Worm (Caenorhabditis elegans) whole organism, midembryonic: ENCODE results near the gene F15D4.6.

ENCODE experiments used
- T22C8.4 ChIP-seq: fragments of 200-800 bp; sonication (Bioruptor generic); IDR thresholded peaks from 2 replicates; pipeline ENCODE4 v1.3.6; 2022; ENCODE audit warnings: missing genetic modification characterization, missing compliant biosample characterization
- cog-1 ChIP-seq: sonication (generic microtip); optimal IDR thresholded peaks from 2 replicates; lab custom pipeline; 2016; ENCODE audit warnings: missing genetic modification characterization, missing compliant biosample characterization
- flt-1 ChIP-seq: fragments of 200-800 bp; sonication (Bioruptor generic); IDR thresholded peaks from 2 replicates; pipeline ENCODE4 v1.3.6; 2022; ENCODE audit warnings: missing genetic modification characterization, missing compliant biosample characterization
- klf-2 ChIP-seq: fragments of 200-800 bp; sonication (Bioruptor generic); conservative IDR thresholded peaks from 2 replicates; pipeline ENCODE4 v1.3.6; 2022; ENCODE audit warnings: missing genetic modification reagents, missing genetic modification characterization, missing compliant biosample characterization
- med-1 ChIP-seq: sonication (generic microtip); optimal IDR thresholded peaks from 2 replicates; lab custom pipeline; 2017; ENCODE audit warnings: missing genetic modification characterization, mild to moderate bottlenecking, missing compliant biosample characterization, antibody characterized with exemption, missing genetic modification reagents; ENCODE audit not compliant: insufficient read depth
- ref-1 ChIP-seq: fragments of 200-800 bp; sonication (Bioruptor generic); conservative IDR thresholded peaks from 2 replicates; pipeline ENCODE4 v1.3.6; 2022; ENCODE audit warnings: missing genetic modification reagents, missing genetic modification characterization, missing compliant biosample characterization
- tab-1 ChIP-seq: fragments of 200-800 bp; sonication (Bioruptor generic); IDR thresholded peaks from 2 replicates; pipeline ENCODE4 v1.3.6; 2022; ENCODE audit warnings: missing genetic modification characterization, missing compliant biosample characterization
- ztf-23 ChIP-seq: fragments of 200-800 bp; sonication (Bioruptor generic); IDR thresholded peaks from 2 replicates; pipeline ENCODE4 v1.3.6; 2022; ENCODE audit warnings: missing genetic modification reagents, missing genetic modification characterization, missing compliant biosample characterization
- ztf-29 ChIP-seq: fragments of 200-800 bp; sonication (Bioruptor generic); IDR thresholded peaks from 2 replicates; pipeline ENCODE4 v1.3.6; 2022; ENCODE audit warnings: missing genetic modification reagents, missing genetic modification characterization, missing compliant biosample characterization

F15D4.6 gene

DNA sequence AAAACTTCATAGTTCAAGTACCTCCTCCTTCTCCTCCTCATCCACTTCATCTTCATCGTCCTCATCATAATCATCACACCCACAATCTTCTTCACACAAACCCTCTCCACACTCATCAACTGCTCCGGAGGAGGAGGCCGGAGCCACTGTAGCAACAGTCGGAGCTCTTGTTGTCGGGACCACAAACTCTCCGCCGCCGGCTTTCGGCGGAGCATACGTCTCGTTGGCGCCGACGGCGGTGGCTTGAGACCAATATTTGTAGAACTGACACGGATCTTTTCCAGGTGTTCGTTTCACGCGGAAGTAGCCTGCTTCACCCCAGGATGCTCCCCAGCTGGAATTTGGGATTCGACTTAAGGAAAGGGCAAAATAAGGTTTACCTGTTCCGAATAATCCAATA lies 9.4 kb upstream of the F15D4.6 start:
- no peak for TF ChIP-seq ztf-29 (GFP tag; lab: Robert Waterston, UW)
- TF ChIP-seq cog-1 (tag; lab: Kevin White, UChicago): no peak
- no peak for TF ChIP-seq tab-1 (GFP tag; lab: Robert Waterston, UW)
- TF ChIP-seq klf-2 (GFP tag; lab: Robert Waterston, UW): no peak
- no peak for TF ChIP-seq flt-1 (GFP tag; lab: Robert Waterston, UW)
- no peak for TF ChIP-seq ref-1 (GFP tag; lab: Robert Waterston, UW)
- TF ChIP-seq med-1 (GFP tag; lab: Kevin White, UChicago): no peak
- no peak for TF ChIP-seq T22C8.4 (GFP tag; lab: Robert Waterston, UW)
- no peak for TF ChIP-seq ztf-23 (GFP tag; lab: Robert Waterston, UW)

DNA sequence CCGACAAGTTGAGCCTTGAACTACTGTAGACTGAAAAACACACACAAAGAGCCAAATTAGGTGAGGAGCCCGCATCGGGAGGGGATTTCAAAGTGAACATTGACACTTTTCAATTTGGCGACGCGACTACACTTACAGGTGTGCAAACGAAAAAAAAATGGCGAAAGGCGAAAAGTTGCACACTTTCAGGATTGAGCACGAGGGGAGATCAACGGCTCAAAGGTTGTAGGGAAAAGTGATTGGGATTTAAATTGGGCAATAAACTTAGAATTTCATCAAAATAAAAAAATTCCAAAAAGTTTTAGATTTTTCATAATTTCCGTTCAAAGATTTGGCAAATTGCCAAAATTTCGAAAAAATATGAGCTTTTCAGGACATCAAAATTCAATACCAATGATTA lies 6.0 kb upstream of the F15D4.6 start, which contains the start of gene F15D4.4:
Gene F15D4.4, minus strand, starts transcription at position 101 of the 400 bp plus-strand sequence.
- TF ChIP-seq T22C8.4 (GFP tag; lab: Robert Waterston, UW) (no peak), ref-1 (GFP tag; lab: Robert Waterston, UW) (no peak)

DNA sequence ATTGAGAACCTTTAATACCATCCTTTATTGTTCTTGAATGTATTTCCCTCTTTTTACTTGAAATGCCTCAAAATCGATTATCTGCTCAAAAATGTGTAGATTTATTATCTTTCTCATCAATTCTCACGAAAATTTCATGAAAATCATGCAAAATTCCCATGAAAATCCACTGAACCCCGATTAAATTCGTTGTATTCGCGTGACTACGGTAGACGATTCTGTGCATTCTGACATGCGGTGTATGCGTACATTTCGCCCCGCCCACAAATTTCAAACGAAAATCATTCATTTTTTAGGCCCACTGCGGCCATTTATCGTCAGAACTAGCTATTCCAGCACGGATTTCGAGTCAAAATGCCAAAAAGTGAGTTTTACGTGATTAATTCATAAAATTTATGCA lies 3.9 kb upstream of the F15D4.6 start, which contains the start of gene F15D4.5:
Gene F15D4.5, plus strand, starts transcription at position 301 of the 400 bp plus-strand sequence.
- TF ChIP-seq klf-2 (GFP tag; lab: Robert Waterston, UW): no peak
- TF ChIP-seq ztf-23 (GFP tag; lab: Robert Waterston, UW): no peak

DNA sequence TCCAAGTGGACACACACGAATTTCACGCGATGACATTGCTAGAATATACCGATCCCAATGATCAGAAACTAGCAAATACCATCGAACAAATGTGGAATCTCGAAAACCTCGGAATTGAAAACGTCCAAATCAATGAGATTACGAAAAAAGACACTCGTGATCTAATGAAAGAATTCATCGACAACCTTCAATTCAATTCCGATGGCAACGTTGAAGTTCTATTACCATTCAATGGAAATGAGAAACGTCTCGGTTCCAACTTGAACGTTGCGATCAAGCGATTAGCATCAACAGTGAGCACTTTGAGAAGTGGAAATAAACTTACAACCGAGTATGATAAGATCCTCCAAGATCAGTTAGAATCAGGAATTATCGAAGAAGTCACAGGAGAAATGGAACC lies 6.3 kb downstream of the F15D4.6 start:
- TF ChIP-seq med-1 (GFP tag; lab: Kevin White, UChicago): no peak
- no peak for TF ChIP-seq cog-1 (tag; lab: Kevin White, UChicago)
- no peak for TF ChIP-seq tab-1 (GFP tag; lab: Robert Waterston, UW)
- no peak for TF ChIP-seq flt-1 (GFP tag; lab: Robert Waterston, UW)
- TF ChIP-seq ztf-23 (GFP tag; lab: Robert Waterston, UW): no peak

DNA sequence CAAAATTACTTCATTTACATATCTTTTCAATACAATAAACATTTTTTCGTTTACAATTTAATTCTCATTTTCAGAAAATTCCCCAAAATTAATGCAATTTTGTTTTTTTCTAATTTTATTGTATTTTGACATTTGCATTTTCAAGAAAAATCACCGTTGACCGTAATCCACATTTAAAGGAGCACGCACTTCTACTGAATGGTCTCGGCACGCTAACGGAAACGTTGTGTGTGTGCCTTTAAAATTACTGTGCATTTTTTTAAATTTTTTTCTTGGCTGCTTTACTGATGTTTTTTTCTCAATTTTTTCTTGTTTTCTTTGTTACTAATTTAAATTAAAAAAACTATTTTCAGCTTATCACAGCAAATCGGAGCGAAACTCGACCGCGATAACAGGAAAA lies 11.6 kb downstream of the F15D4.6 start:
- TF ChIP-seq flt-1 (GFP tag; lab: Robert Waterston, UW) (no peak), ztf-29 (GFP tag; lab: Robert Waterston, UW) (no peak), ztf-23 (GFP tag; lab: Robert Waterston, UW) (no peak), tab-1 (GFP tag; lab: Robert Waterston, UW) (no peak), ref-1 (GFP tag; lab: Robert Waterston, UW) (no peak), klf-2 (GFP tag; lab: Robert Waterston, UW) (no peak), T22C8.4 (GFP tag; lab: Robert Waterston, UW) (no peak), med-1 (GFP tag; lab: Kevin White, UChicago) (no peak), cog-1 (tag; lab: Kevin White, UChicago) (no peak)

DNA sequence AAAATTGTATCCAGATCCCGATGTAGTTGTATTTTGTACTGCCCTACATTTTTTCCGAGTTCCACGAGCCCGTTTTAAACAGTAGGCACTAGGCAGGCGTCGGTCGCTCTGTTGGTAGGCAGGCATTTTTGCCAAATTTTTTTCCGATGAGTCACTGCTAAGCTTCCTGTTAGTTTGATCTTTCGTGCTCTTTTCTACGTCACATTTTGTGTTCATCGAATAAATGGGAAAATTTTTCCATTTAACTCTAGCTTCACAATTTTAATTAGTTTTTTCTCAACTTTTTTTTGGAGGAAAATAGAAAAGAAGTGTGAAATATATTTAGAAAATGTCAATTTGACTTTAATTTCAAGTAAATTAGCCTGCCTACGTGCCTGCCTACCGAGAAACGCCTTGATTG lies 18.3 kb downstream of the F15D4.6 start:
- TF ChIP-seq ztf-23 (GFP tag; lab: Robert Waterston, UW): no peak
- TF ChIP-seq ztf-29 (GFP tag; lab: Robert Waterston, UW): no peak
- TF ChIP-seq ref-1 (GFP tag; lab: Robert Waterston, UW): no peak
- TF ChIP-seq T22C8.4 (GFP tag; lab: Robert Waterston, UW): no peak
- TF ChIP-seq klf-2 (GFP tag; lab: Robert Waterston, UW): no peak
- TF ChIP-seq tab-1 (GFP tag; lab: Robert Waterston, UW): no peak
- TF ChIP-seq cog-1 (tag; lab: Kevin White, UChicago): no peak
- TF ChIP-seq med-1 (GFP tag; lab: Kevin White, UChicago): no peak
- no peak for TF ChIP-seq flt-1 (GFP tag; lab: Robert Waterston, UW)

DNA sequence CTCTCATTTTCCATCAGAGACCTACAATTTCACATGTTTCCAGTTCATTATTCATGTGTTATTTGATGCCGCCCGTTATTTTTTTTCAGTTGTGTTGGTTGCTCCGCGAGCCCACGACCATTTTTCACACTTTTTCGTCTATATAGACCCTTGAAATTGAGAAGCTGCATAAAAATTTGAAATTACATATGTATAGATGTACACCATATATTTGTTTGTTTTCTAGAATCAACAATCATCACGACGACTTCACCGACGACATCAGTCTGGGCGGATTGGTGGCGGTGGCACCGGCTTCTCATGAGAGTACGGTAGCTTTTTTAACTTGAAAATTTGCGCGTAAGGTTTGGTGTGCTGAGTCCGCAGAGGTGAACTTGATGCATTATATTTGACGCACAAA lies 21.8 kb downstream of the F15D4.6 start, which contains the start of gene Y48C3A.5:
Gene Y48C3A.5, plus strand, starts transcription at position 301 of the 400 bp plus-strand sequence.
- TF ChIP-seq med-1 (GFP tag; lab: Kevin White, UChicago) (no peak), ref-1 (GFP tag; lab: Robert Waterston, UW) (no peak), klf-2 (GFP tag; lab: Robert Waterston, UW) (no peak), ztf-23 (GFP tag; lab: Robert Waterston, UW) (no peak)

DNA sequence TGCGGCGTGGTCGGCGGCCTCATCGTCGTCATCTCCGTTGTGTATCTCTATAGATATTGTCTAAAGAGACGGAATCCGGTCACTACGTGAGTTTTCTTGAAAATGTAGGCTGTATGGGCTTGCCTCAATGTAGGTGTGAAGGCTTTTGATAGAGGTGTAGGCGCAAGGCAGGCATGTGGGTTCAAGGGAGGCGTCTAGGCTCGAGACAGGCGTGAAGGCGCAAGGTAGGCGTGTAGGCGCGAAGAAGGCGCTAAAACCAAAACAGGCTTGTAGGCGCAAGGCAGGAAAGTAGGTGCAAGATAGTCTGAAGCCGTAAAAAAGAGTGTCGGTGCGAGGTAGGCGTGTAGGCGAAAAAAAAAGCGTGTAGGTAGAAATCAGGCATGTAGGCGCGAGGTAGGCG lies 29.2 kb downstream of the F15D4.6 start:
- TF ChIP-seq ztf-23 (GFP tag; lab: Robert Waterston, UW): no peak
- TF ChIP-seq ref-1 (GFP tag; lab: Robert Waterston, UW): no peak
- TF ChIP-seq cog-1 (tag; lab: Kevin White, UChicago): no peak
- no peak for TF ChIP-seq T22C8.4 (GFP tag; lab: Robert Waterston, UW)
- TF ChIP-seq tab-1 (GFP tag; lab: Robert Waterston, UW): no peak
- TF ChIP-seq klf-2 (GFP tag; lab: Robert Waterston, UW): no peak
- TF ChIP-seq flt-1 (GFP tag; lab: Robert Waterston, UW): no peak
- no peak for TF ChIP-seq ztf-29 (GFP tag; lab: Robert Waterston, UW)
- no peak for TF ChIP-seq med-1 (GFP tag; lab: Kevin White, UChicago)

DNA sequence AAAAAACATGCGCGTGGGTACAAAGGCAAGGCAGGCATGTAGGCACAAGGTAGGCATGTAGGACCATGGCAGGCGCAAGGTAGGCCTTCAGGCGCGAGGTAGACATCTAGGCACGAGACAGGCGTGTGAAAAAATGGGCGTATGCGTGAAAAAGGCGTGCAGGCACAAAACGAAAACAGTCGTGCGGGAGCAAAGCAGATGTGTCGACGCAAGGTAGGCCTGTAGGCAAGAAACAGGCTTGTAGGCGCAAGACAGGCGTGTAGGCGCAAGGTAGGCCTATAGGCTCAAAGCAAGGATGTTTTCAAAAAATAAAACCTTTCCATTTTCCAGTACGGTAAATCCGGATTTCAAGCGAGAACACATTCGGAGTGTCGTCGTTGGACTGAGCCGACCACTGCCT lies 29.7 kb downstream of the F15D4.6 start:
- TF ChIP-seq tab-1 (GFP tag; lab: Robert Waterston, UW) (no peak), med-1 (GFP tag; lab: Kevin White, UChicago) (no peak), ztf-29 (GFP tag; lab: Robert Waterston, UW) (no peak), flt-1 (GFP tag; lab: Robert Waterston, UW) (no peak), cog-1 (tag; lab: Kevin White, UChicago) (no peak), klf-2 (GFP tag; lab: Robert Waterston, UW) (no peak), ztf-23 (GFP tag; lab: Robert Waterston, UW) (no peak), ref-1 (GFP tag; lab: Robert Waterston, UW) (no peak), T22C8.4 (GFP tag; lab: Robert Waterston, UW) (no peak)
